Worm (Caenorhabditis elegans) whole organism, early embryonic: ENCODE data around the gene mex-5.

ENCODE experiments used
- B0310.2 ChIP-seq: sonication (generic microtip); optimal IDR thresholded peaks from 2 replicates; lab custom pipeline; 2016; ENCODE audit warnings: mild to moderate bottlenecking, missing genetic modification characterization, missing compliant biosample characterization
- F13C5.2 ChIP-seq: sonication (generic microtip); optimal IDR thresholded peaks from 2 replicates; lab custom pipeline; 2017; ENCODE audit warnings: mild to moderate bottlenecking, missing genetic modification characterization, inconsistent platforms, missing compliant biosample characterization
- ama-1 ChIP-seq: fragments of 150-350 bp; optimal IDR thresholded peaks from 2 replicates; lab custom pipeline; 2014
- ets-7 ChIP-seq: sonication (generic microtip); optimal IDR thresholded peaks from 2 replicates; lab custom pipeline; 2016; ENCODE audit warnings: missing genotype, missing genetic modification characterization, missing compliant biosample characterization
- flt-1 ChIP-seq: fragments of 200-800 bp; sonication (Bioruptor generic); IDR thresholded peaks from 2 replicates; pipeline ENCODE4 v1.3.6; 2022; ENCODE audit warnings: missing genetic modification characterization, missing compliant biosample characterization
- hmg-4 ChIP-seq: fragments of 200-800 bp; sonication (Bioruptor generic); optimal IDR thresholded peaks from 2 replicates; lab custom pipeline; 2018; ENCODE audit warnings: mild to moderate bottlenecking, missing genetic modification characterization, missing compliant biosample characterization

DNA sequence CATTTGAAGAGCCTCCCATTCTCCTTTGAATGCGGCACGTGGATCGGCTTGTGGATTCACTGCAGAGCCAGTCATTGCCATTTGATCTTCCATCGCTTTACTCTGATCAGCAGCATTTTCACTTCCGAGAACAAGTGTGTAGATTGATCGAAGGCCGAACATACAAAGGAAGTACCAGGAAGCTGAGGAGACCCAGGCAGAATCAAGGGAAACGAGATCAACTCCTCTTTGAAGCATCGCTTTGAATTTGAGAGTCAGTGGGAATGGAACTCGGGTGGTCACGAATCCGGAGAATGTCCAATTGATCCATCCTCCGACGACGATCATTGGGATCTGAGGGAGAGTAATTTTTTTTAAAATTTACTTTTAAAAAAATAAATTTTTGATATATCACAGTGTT is 27.0 kb downstream of the mex-5 start:
- TF ChIP-seq ama-1 (lab: Kevin White, UChicago), result peak; percentile 28
- TF ChIP-seq B0310.2 (tag; lab: Kevin White, UChicago), result no peak
- no peak for TF ChIP-seq hmg-4 (GFP tag; lab: Kevin White, UChicago)
- TF ChIP-seq F13C5.2 (tag; lab: Kevin White, UChicago), result no peak
- TF ChIP-seq ets-7, result no peak
- no peak for TF ChIP-seq flt-1 (GFP tag; lab: Robert Waterston, UW)
